Fruit fly (Drosophila melanogaster) whole organism, embryonic: ENCODE measurements around the gene BckdhA.
A peak's percentile ranks its signal among the peaks of the same experiment; 100 is the strongest.

Source experiments
- Abd-B ChIP-seq: fragments of 200-800 bp; sonication (Bioruptor generic); optimal IDR thresholded peaks from 2 replicates; lab custom pipeline; 2018; ENCODE audit warnings: missing biosample characterization, mild to moderate bottlenecking, missing genetic modification characterization, moderate library complexity
- Awh ChIP-seq: fragments of 200-800 bp; sonication (Bioruptor generic); IDR thresholded peaks from 2 replicates; pipeline ENCODE4, ENCODE4 v1.3.6; 2022; ENCODE audit warnings: missing biosample characterization, missing genetic modification characterization
- CG10147 ChIP-seq: fragments of 200-800 bp; sonication (Bioruptor generic); optimal IDR thresholded peaks from 2 replicates; lab custom pipeline; 2019; ENCODE audit warnings: missing biosample characterization, mild to moderate bottlenecking, missing genetic modification characterization, moderate library complexity
- CG10267 ChIP-seq: fragments of 200-800 bp; sonication (Bioruptor generic); optimal IDR thresholded peaks from 2 replicates; lab custom pipeline; 2018; ENCODE audit warnings: missing biosample characterization, mild to moderate bottlenecking, missing genetic modification characterization, moderate library complexity
- CG10321 ChIP-seq: fragments of 200-800 bp; sonication (Bioruptor generic); IDR thresholded peaks from 2 replicates; pipeline ENCODE4 v1.3.6; 2022; ENCODE audit warnings: missing biosample characterization, missing genetic modification characterization
- CG11085 ChIP-seq: fragments of 200-800 bp; sonication (Bioruptor generic); IDR thresholded peaks from 2 replicates; pipeline ENCODE4 v1.3.6; 2022; ENCODE audit warnings: missing biosample characterization, missing genetic modification characterization
- CG11723 ChIP-seq: fragments of 200-800 bp; sonication (Bioruptor generic); optimal IDR thresholded peaks from 2 replicates; lab custom pipeline; 2017; ENCODE audit warnings: missing biosample characterization, mild to moderate bottlenecking, missing genetic modification characterization
- CG14014 ChIP-seq: fragments of 200-800 bp; sonication (Bioruptor generic); IDR thresholded peaks from 2 replicates; pipeline ENCODE4 v1.3.6; 2022; ENCODE audit warnings: missing biosample characterization, missing genetic modification characterization
- CG14710 ChIP-seq: fragments of 200-800 bp; sonication (Bioruptor generic); optimal IDR thresholded peaks from 3 replicates; lab custom pipeline; 2019; ENCODE audit warnings: missing biosample characterization, mild to moderate bottlenecking, missing genetic modification characterization, moderate library complexity
- CG17359 ChIP-seq: fragments of 200-800 bp; sonication (Bioruptor generic); optimal IDR thresholded peaks from 3 replicates; lab custom pipeline; 2018; ENCODE audit warnings: missing biosample characterization, mild to moderate bottlenecking, missing genetic modification characterization, moderate library complexity
- CG18764 ChIP-seq: fragments of 200-800 bp; sonication (Bioruptor generic); optimal IDR thresholded peaks from 3 replicates; lab custom pipeline; 2016; ENCODE audit warnings: missing biosample characterization, missing genetic modification characterization
- CG2678 ChIP-seq: fragments of 200-800 bp; sonication (Bioruptor generic); optimal IDR thresholded peaks from 3 replicates; lab custom pipeline; 2019; ENCODE audit warnings: missing biosample characterization, mild to moderate bottlenecking, missing genetic modification characterization, moderate library complexity
- CG30020 ChIP-seq: fragments of 200-800 bp; optimal IDR thresholded peaks from 2 replicates; lab custom pipeline; 2019; ENCODE audit warnings: missing biosample characterization, mild to moderate bottlenecking, missing genetic modification characterization, moderate library complexity
- CG32532 ChIP-seq: fragments of 200-800 bp; sonication (Bioruptor generic); IDR thresholded peaks from 2 replicates; pipeline ENCODE4 v1.3.6; 2022; ENCODE audit warnings: missing biosample characterization, missing genetic modification characterization
- CG33557 ChIP-seq: fragments of 200-800 bp; sonication (Bioruptor generic); optimal IDR thresholded peaks from 2 replicates; lab custom pipeline; 2019; ENCODE audit warnings: missing biosample characterization, mild to moderate bottlenecking, missing genetic modification characterization, moderate library complexity
- CG4617 ChIP-seq: fragments of 200-800 bp; sonication (Bioruptor generic); optimal IDR thresholded peaks from 3 replicates; lab custom pipeline; 2016; ENCODE audit warnings: missing biosample characterization, missing genetic modification characterization, borderline replicate concordance
- CG5953 ChIP-seq: fragments of 200-800 bp; sonication (Bioruptor generic); IDR thresholded peaks from 2 replicates; pipeline ENCODE4 v1.3.6; 2022; ENCODE audit warnings: missing biosample characterization, missing genetic modification characterization
- CG6765 ChIP-seq: fragments of 200-800 bp; sonication (Bioruptor generic); optimal IDR thresholded peaks from 3 replicates; lab custom pipeline; 2017; ENCODE audit warnings: missing biosample characterization, mild to moderate bottlenecking, missing genetic modification characterization
- CG7928 ChIP-seq: fragments of 200-800 bp; sonication (Bioruptor generic); optimal IDR thresholded peaks from 2 replicates; lab custom pipeline; 2017; ENCODE audit warnings: missing biosample characterization, mild to moderate bottlenecking, missing genetic modification characterization
- CG7987 ChIP-seq: fragments of 200-800 bp; sonication (Bioruptor generic); optimal IDR thresholded peaks from 2 replicates; lab custom pipeline; 2018; ENCODE audit warnings: missing biosample characterization, mild to moderate bottlenecking, missing genetic modification characterization, moderate library complexity
- CG8359 ChIP-seq: fragments of 200-800 bp; sonication (Bioruptor generic); optimal IDR thresholded peaks from 2 replicates; lab custom pipeline; 2017; ENCODE audit warnings: missing biosample characterization, mild to moderate bottlenecking, missing genetic modification characterization, borderline replicate concordance
- CG8944 ChIP-seq: fragments of 200-800 bp; sonication (Bioruptor generic); optimal IDR thresholded peaks from 3 replicates; lab custom pipeline; 2016; ENCODE audit warnings: missing biosample characterization, missing genetic modification characterization
- Chrac-16 ChIP-seq: fragments of 200-800 bp; sonication (Bioruptor generic); optimal IDR thresholded peaks from 3 replicates; lab custom pipeline; 2016; ENCODE audit warnings: missing biosample characterization, missing genetic modification characterization
- D ChIP-seq, 2 experiments: fragments of 200-800 bp in 1 of 2; fragments of >200 bp in 1 of 2; sonication (Bioruptor generic) in 1 of 2; optimal IDR thresholded peaks; 2 replicates in 1 of 2; 3 replicates in 1 of 2; lab custom pipeline; 2017; ENCODE audit warnings: mild to moderate bottlenecking in 1 of 2, missing biosample characterization in 1 of 2, missing genetic modification characterization in 1 of 2, missing genetic modification reagents in 1 of 2
- Fer3 ChIP-seq: fragments of 200-800 bp; sonication (Bioruptor generic); optimal IDR thresholded peaks from 2 replicates; lab custom pipeline; 2018; ENCODE audit warnings: missing biosample characterization, mild to moderate bottlenecking, missing genetic modification characterization, moderate library complexity
- Lhr ChIP-seq: fragments of 200-800 bp; sonication (Bioruptor generic); optimal IDR thresholded peaks from 3 replicates; lab custom pipeline; 2017; ENCODE audit warnings: mild to moderate bottlenecking, missing biosample characterization, missing genetic modification reagents, missing genetic modification characterization
- Oli ChIP-seq: fragments of 200-800 bp; sonication (Bioruptor generic); optimal IDR thresholded peaks from 2 replicates; lab custom pipeline; 2018; ENCODE audit warnings: missing biosample characterization, mild to moderate bottlenecking, missing genetic modification characterization, moderate library complexity
- Optix ChIP-seq: fragments of 200-800 bp; sonication (Bioruptor generic); IDR thresholded peaks from 3 replicates; pipeline ENCODE4 v1.3.6; 2022; ENCODE audit warnings: missing biosample characterization, missing genetic modification characterization
- Poxn ChIP-seq: fragments of 200-800 bp; sonication (Bioruptor generic); IDR thresholded peaks from 2 replicates; pipeline ENCODE4 v1.3.6; 2022; ENCODE audit warnings: missing biosample characterization, missing genetic modification characterization
- Ptx1 ChIP-seq: fragments of 200-800 bp; sonication (Bioruptor generic); IDR thresholded peaks from 2 replicates; pipeline ENCODE4 v1.3.6; 2022; ENCODE audit warnings: missing biosample characterization, missing genetic modification characterization
- Ssrp ChIP-seq: fragments of 200-800 bp; sonication (Bioruptor generic); optimal IDR thresholded peaks from 2 replicates; lab custom pipeline; 2018; ENCODE audit warnings: missing biosample characterization, mild to moderate bottlenecking, missing genetic modification characterization, moderate library complexity
- ac ChIP-seq: fragments of 200-800 bp; sonication (Bioruptor generic); optimal IDR thresholded peaks from 3 replicates; lab custom pipeline; 2017; ENCODE audit warnings: missing biosample characterization, mild to moderate bottlenecking, missing genetic modification characterization
- cad ChIP-seq: fragments of >200 bp; optimal IDR thresholded peaks from 2 replicates; lab custom pipeline; 2017; ENCODE audit warnings: missing biosample characterization, missing genetic modification characterization
- cwo ChIP-seq: fragments of 200-800 bp; sonication (Bioruptor generic); optimal IDR thresholded peaks from 3 replicates; lab custom pipeline; 2017; ENCODE audit warnings: missing biosample characterization, missing genetic modification characterization, mild to moderate bottlenecking, moderate library complexity, missing genetic modification reagents
- dysf ChIP-seq: fragments of 200-800 bp; sonication (Bioruptor generic); IDR thresholded peaks from 3 replicates; pipeline ENCODE4 v1.3.6; 2022; ENCODE audit warnings: missing biosample characterization, missing genetic modification characterization
- gfzf ChIP-seq: fragments of 200-800 bp; sonication (Bioruptor generic); optimal IDR thresholded peaks from 2 replicates; lab custom pipeline; 2016; ENCODE audit warnings: missing biosample characterization, mild to moderate bottlenecking, missing genetic modification characterization, moderate library complexity
- nerfin-2 ChIP-seq: fragments of 200-800 bp; sonication (Bioruptor generic); IDR thresholded peaks from 2 replicates; pipeline ENCODE4 v1.3.6; 2022; ENCODE audit warnings: missing biosample characterization, missing genetic modification characterization; ENCODE audit not compliant: partially characterized antibody
- nom ChIP-seq: fragments of 200-800 bp; sonication (Bioruptor generic); optimal IDR thresholded peaks from 2 replicates; lab custom pipeline; 2017; ENCODE audit warnings: missing biosample characterization, missing genetic modification characterization, mild to moderate bottlenecking, moderate library complexity, missing genetic modification reagents
- rib ChIP-seq: fragments of 200-800 bp; sonication (Bioruptor generic); IDR thresholded peaks from 2 replicates; pipeline ENCODE4 v1.3.6; 2022; ENCODE audit warnings: missing biosample characterization, missing genetic modification characterization
- shn ChIP-seq: fragments of 200-800 bp; sonication (Bioruptor generic); optimal IDR thresholded peaks from 3 replicates; lab custom pipeline; 2016; ENCODE audit warnings: missing biosample characterization, missing genetic modification characterization
- sim ChIP-seq: fragments of 200-800 bp; sonication (Bioruptor generic); IDR thresholded peaks from 2 replicates; pipeline ENCODE4 v1.3.6; 2022; ENCODE audit warnings: missing biosample characterization, missing genetic modification characterization
- slbo ChIP-seq: fragments of 200-800 bp; sonication (Bioruptor generic); IDR thresholded peaks from 2 replicates; pipeline ENCODE4 v1.3.6; 2022; ENCODE audit warnings: missing biosample characterization, missing genetic modification characterization
- stc ChIP-seq: fragments of 200-800 bp; sonication (Bioruptor generic); IDR thresholded peaks from 2 replicates; pipeline ENCODE4 v1.3.6; 2022; ENCODE audit warnings: missing biosample characterization, missing genetic modification characterization
- toy ChIP-seq: fragments of 200-800 bp; sonication (Bioruptor generic); IDR thresholded peaks from 2 replicates; pipeline ENCODE4 v1.3.6; 2022; ENCODE audit warnings: missing biosample characterization, missing genetic modification characterization
- trh ChIP-seq: fragments of 200-800 bp; sonication (Bioruptor generic); optimal IDR thresholded peaks from 2 replicates; lab custom pipeline; 2016; ENCODE audit warnings: missing biosample characterization, missing genetic modification characterization
- vvl ChIP-seq: fragments of 200-800 bp; sonication (Bioruptor generic); IDR thresholded peaks from 2 replicates; pipeline ENCODE4 v1.3.6; 2022; ENCODE audit warnings: missing biosample characterization, missing genetic modification characterization
- zen2 ChIP-seq: fragments of 200-800 bp; sonication (Bioruptor generic); IDR thresholded peaks from 3 replicates; pipeline ENCODE4 v1.3.6; 2022; ENCODE audit warnings: missing biosample characterization, missing genetic modification characterization; ENCODE audit not compliant: partially characterized antibody

The BckdhA gene

dm6 chr3R:9563240-9563992, 7.8 kb downstream of the BckdhA start, which contains the start of the genes CG9393 and Vps45 (continued):
- TF ChIP-seq Lhr (GFP tag; lab: Kevin White, UChicago) (no peak), CG18764 (GFP tag; lab: Kevin White, UChicago) (peak; percentile 33), CG7987 (GFP tag; lab: Kevin White, UChicago) (no peak), Optix (0 out of 3 replicates have a peak, but pooled peaks have one; percentile 7), CG8944 (peak; percentile 7), nom (GFP tag; lab: Kevin White, UChicago) (no peak), CG32532 (GFP tag; lab: Robert Waterston, UW) (peak; percentile 47), CG8359 (no peak), CG33557 (GFP tag; lab: Kevin White, UChicago) (peak; percentile 54), dysf (GFP tag; lab: Robert Waterston, UW) (0 out of 3 replicates have a peak, but pooled peaks have one; percentile 16), Poxn (no peak), CG10267 (tag; lab: Kevin White, UChicago) (peak; percentile 65), nerfin-2 (peak; percentile 94), CG5953 (GFP tag; lab: Robert Waterston, UW) (no peak), ac (GFP tag; lab: Kevin White, UChicago) (no peak), CG30020 (tag; lab: Kevin White, UChicago) (peak; percentile 68), CG11723 (no peak), rib (GFP tag; lab: Robert Waterston, UW) (peak; percentile 73), stc (0 out of 2 replicates have a peak, but pooled peaks have one; percentile 49), shn (GFP tag; lab: Kevin White, UChicago) (peak; percentile 52), cad (GFP tag; lab: Kevin White, UChicago) (no peak), CG11085 (GFP tag; lab: Robert Waterston, UW) (peak; percentile 49; the same call in 1 of the 2 replicates), cwo (GFP tag; lab: Kevin White, UChicago) (peak; percentile 8), CG10147 (no peak), CG14014 (GFP tag; lab: Robert Waterston, UW) (no peak; the same call in 1 of the 2 replicates), D (optimal IDR thresholded peaks at IDR 0.05; lab: Kevin White, UChicago) (no peak), D (GFP tag; optimal IDR thresholded peaks at IDR 0.05; lab: Kevin White, UChicago) (no peak), CG10321 (GFP tag; lab: Robert Waterston, UW) (0 out of 2 replicates have a peak, but pooled peaks have one; percentile 16), zen2 (GFP tag; lab: Robert Waterston, UW) (peak; percentile 81), sim (GFP tag; lab: Robert Waterston, UW) (no peak), Oli (tag; lab: Kevin White, UChicago) (peak; percentile 27), CG2678 (tag; lab: Kevin White, UChicago) (no peak), CG4617 (GFP tag; lab: Kevin White, UChicago) (peak; percentile 75), Abd-B (GFP tag; lab: Kevin White, UChicago) (peak; percentile 72), Ssrp (tag; lab: Kevin White, UChicago) (peak; percentile 47), CG14710 (tag; lab: Kevin White, UChicago) (peak; percentile 81), Awh (GFP tag; lab: Robert Waterston, UW) (peak; percentile 6; the same call in 1 of the 2 replicates), Ptx1 (GFP tag; lab: Robert Waterston, UW) (peak; percentile 58), toy (GFP tag; lab: Robert Waterston, UW) (no peak), CG7928 (GFP tag; lab: Kevin White, UChicago) (peak; percentile 78), CG6765 (GFP tag; lab: Kevin White, UChicago) (no peak), Fer3 (tag; lab: Kevin White, UChicago) (peak; percentile 41), slbo (GFP tag; lab: Robert Waterston, UW) (peak; percentile 76), Chrac-16 (GFP tag; lab: Kevin White, UChicago) (peak; percentile 63), CG17359 (tag; lab: Kevin White, UChicago) (peak; percentile 41), trh (GFP tag; lab: Kevin White, UChicago) (peak; percentile 16), vvl (GFP tag; lab: Robert Waterston, UW) (peak; percentile 64), gfzf (peak; percentile 27)
